Worm (Caenorhabditis elegans) whole organism, late embryonic: Measurements from ENCODE around the gene npr-40.

Experiments used
- K09A11.1 ChIP-seq: sonication (generic microtip); optimal IDR thresholded peaks from 2 replicates; lab custom pipeline; 2017; ENCODE audit warnings: antibody characterized with exemption, mild to moderate bottlenecking, missing genetic modification characterization, missing compliant biosample characterization; ENCODE audit not compliant: insufficient read depth
- T23F11.4 ChIP-seq: fragments of 200-800 bp; sonication (Bioruptor generic); optimal IDR thresholded peaks from 2 replicates; lab custom pipeline; 2018; ENCODE audit warnings: mild to moderate bottlenecking, missing genetic modification characterization, missing compliant biosample characterization
- ama-1 ChIP-seq: fragments of 150-350 bp; optimal IDR thresholded peaks from 2 replicates; lab custom pipeline; 2014
- fkh-10 ChIP-seq: fragments of 150-350 bp; optimal IDR thresholded peaks from 2 replicates; lab custom pipeline; 2014; ENCODE audit warnings: missing biosample characterization, missing genetic modification reagents, missing genetic modification characterization
- gmeb-2 ChIP-seq: sonication (generic microtip); optimal IDR thresholded peaks from 2 replicates; lab custom pipeline; 2016; ENCODE audit warnings: missing genetic modification characterization, inconsistent platforms, missing compliant biosample characterization
- nhr-11 ChIP-seq: fragments of 150-350 bp; optimal IDR thresholded peaks from 2 replicates; lab custom pipeline; 2014; ENCODE audit warnings: missing biosample characterization, missing genetic modification characterization
- nhr-232 ChIP-seq: sonication (generic microtip); optimal IDR thresholded peaks from 2 replicates; lab custom pipeline; 2016; ENCODE audit warnings: missing genetic modification characterization, missing compliant biosample characterization
- npax-4 ChIP-seq: sonication (generic microtip); optimal IDR thresholded peaks from 2 replicates; lab custom pipeline; 2016; ENCODE audit warnings: missing genetic modification characterization, missing compliant biosample characterization
- tbx-2 ChIP-seq: sonication (generic microtip); optimal IDR thresholded peaks from 2 replicates; lab custom pipeline; 2016; ENCODE audit warnings: missing genetic modification characterization, missing compliant biosample characterization
- unc-55 ChIP-seq: sonication (generic microtip); optimal IDR thresholded peaks from 2 replicates; lab custom pipeline; 2017; ENCODE audit warnings: missing biosample characterization, missing genetic modification reagents, missing genetic modification characterization

DNA sequence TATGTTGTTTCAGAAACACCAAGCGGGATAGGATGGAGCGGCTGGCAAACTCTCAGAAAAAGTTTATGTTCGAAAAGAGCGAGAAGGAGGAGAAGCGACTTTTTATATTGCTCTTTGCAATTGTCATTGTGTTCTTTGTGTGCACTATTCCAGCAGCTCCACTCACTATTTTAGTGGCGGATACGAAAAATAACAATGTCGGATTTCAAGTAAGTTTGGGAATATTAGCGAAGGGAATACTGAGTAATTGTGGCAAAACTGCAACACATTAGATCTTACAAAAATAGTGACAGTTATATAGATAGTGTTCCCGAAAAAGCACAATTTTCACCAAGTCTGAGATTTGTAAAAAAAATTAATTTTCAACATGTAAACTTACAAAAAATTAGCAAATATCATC is 4.1 kb downstream of the npr-40 start:
- TF ChIP-seq unc-55 (GFP tag; lab: Kevin White, UChicago) (no peak), nhr-232 (tag; lab: Kevin White, UChicago) (no peak), tbx-2 (no peak), ama-1 (lab: Kevin White, UChicago) (no peak), gmeb-2 (tag; lab: Kevin White, UChicago) (no peak), nhr-11 (no peak), npax-4 (tag; lab: Kevin White, UChicago) (no peak), K09A11.1 (tag; lab: Kevin White, UChicago) (no peak), T23F11.4 (GFP tag; lab: Kevin White, UChicago) (no peak), fkh-10 (GFP tag; lab: Kevin White, UChicago) (no peak)
